Worm (Caenorhabditis elegans): ENCODE measurements around the gene col-161.

DNA sequence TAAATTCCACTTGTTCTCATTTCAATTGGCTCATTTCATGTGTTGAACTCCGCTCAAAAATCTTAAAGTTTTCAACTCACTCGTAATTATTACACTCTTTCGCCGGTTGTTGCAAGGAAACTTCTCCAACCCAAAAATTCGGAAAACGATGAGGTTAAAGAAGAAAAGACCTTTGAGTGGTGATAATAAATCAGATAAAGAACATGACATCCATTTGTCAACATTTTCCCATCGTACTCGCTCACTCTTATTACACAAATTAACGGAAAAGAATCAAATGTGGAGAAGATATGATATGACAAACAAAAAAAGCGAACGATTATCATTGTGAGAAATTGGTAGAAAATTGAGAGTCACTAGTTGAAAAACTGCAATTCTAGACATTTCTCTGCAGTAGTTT lies 32.5 kb downstream of the col-161 start:
- TF ChIP-seq nhr-11 (tag; optimal IDR thresholded peaks at IDR 0.05), result no peak
- no peak for TF ChIP-seq sea-2 (GFP tag; optimal IDR thresholded peaks at IDR 0.05)
- TF ChIP-seq snpc-4 (tag; optimal IDR thresholded peaks at IDR 0.05), result no peak
- TF ChIP-seq lin-39 (tag; optimal IDR thresholded peaks at IDR 0.05), result no peak
- TF ChIP-seq egl-5 (tag; optimal IDR thresholded peaks at IDR 0.05), result no peak
- no peak for TF ChIP-seq elt-3 (tag; optimal IDR thresholded peaks at IDR 0.05)
- no peak for TF ChIP-seq nhr-77 (tag; optimal IDR thresholded peaks at IDR 0.05)
- TF ChIP-seq daf-12 (tag; optimal IDR thresholded peaks at IDR 0.05), result no peak
- no peak for TF ChIP-seq egl-27 (tag; optimal IDR thresholded peaks at IDR 0.05)

Data from whole organism, L3 larva.